Worm (Caenorhabditis elegans) whole organism, L3 larva: ENCODE measurements around the gene F56D2.3.

Experiments
- R02D3.7 ChIP-seq: fragments of 150-350 bp; optimal IDR thresholded peaks from 2 replicates; lab custom pipeline; 2014; ENCODE audit warnings: missing biosample characterization, missing genetic modification characterization
- mdl-1 ChIP-seq: fragments of 150-350 bp; optimal IDR thresholded peaks from 2 replicates; lab custom pipeline; 2014; ENCODE audit warnings: missing biosample characterization, missing genetic modification characterization
- nhr-77 ChIP-seq: fragments of 150-350 bp; optimal IDR thresholded peaks from 2 replicates; lab custom pipeline; 2014; ENCODE audit warnings: missing biosample characterization, missing genetic modification characterization
- skn-1 ChIP-seq: fragments of 150-350 bp; optimal IDR thresholded peaks from 2 replicates; lab custom pipeline; 2014; ENCODE audit warnings: missing biosample characterization, missing genetic modification characterization
- snpc-4 ChIP-seq: fragments of 150-350 bp; optimal IDR thresholded peaks from 2 replicates; lab custom pipeline; 2014; ENCODE audit warnings: missing biosample characterization, missing genetic modification characterization
- tbx-2 ChIP-seq: sonication (generic microtip); optimal IDR thresholded peaks from 2 replicates; lab custom pipeline; 2016; ENCODE audit warnings: mild to moderate bottlenecking, missing genetic modification characterization, missing compliant biosample characterization
- unc-39 ChIP-seq: sonication (generic microtip); optimal IDR thresholded peaks from 4 replicates; lab custom pipeline; 2017; ENCODE audit warnings: missing biosample characterization, missing genetic modification characterization
- unc-62 ChIP-seq: fragments of 150-350 bp; sonication (generic microtip); optimal IDR thresholded peaks from 4 replicates; lab custom pipeline; 2014; ENCODE audit warnings: missing biosample characterization, missing genetic modification reagents, missing genetic modification characterization

DNA sequence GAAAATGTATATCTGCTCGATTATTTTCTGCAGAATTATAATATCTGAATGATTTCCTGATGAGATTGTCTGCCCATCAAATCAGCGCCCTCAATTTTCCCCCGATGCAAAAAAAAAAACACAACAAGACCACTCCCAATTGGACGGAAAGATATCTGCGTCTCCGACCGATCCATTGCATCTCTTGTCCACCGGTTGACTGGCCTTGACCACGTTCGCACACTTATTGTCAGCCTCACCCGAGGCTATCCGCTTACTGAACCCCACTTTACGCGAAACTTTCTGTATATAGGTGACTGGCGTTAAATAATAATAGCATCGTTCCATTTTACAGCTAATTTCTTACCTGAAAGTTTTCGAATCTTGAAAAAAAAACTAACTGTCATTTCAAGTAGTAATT is 9.6 kb downstream of the F56D2.3 start:
- no peak for TF ChIP-seq R02D3.7
- TF ChIP-seq nhr-77 (tag; lab: Kevin White, UChicago), result no peak
- TF ChIP-seq unc-39, result no peak
- TF ChIP-seq snpc-4 (tag; lab: Kevin White, UChicago), result no peak
- TF ChIP-seq unc-62, result no peak
- no peak for TF ChIP-seq mdl-1 (tag; lab: Kevin White, UChicago)
- no peak for TF ChIP-seq skn-1
- no peak for TF ChIP-seq tbx-2 (tag; lab: Kevin White, UChicago)
